Fruit fly (Drosophila melanogaster) whole organism, pupa: ENCODE data around the gene mRpL55.

ENCODE experiments used
- CG32121 ChIP-seq: fragments of 200-800 bp; sonication (Bioruptor generic); IDR thresholded peaks from 2 replicates; pipeline ENCODE4 v1.3.6; 2022; ENCODE audit warnings: missing biosample characterization, missing genetic modification characterization
- CG34367 ChIP-seq: fragments of 200-800 bp; sonication (Bioruptor generic); optimal IDR thresholded peaks from 2 replicates; lab custom pipeline; 2018; ENCODE audit warnings: missing biosample characterization, mild to moderate bottlenecking, missing genetic modification characterization

- TF ChIP-seq CG32121 (GFP tag; lab: Robert Waterston, UW) (peak; percentile 92), CG34367 (peak; percentile 87)
Measured at dm6 chr3R:19073002-19073401, 21.7 kb downstream of the mRpL55 start.
